Worm (Caenorhabditis elegans) whole organism, midembryonic: ENCODE results near the gene ubc-20.

ENCODE experiments used
- cog-1 ChIP-seq: sonication (generic microtip); optimal IDR thresholded peaks from 2 replicates; lab custom pipeline; 2016; ENCODE audit warnings: missing genetic modification characterization, missing compliant biosample characterization
- flt-1 ChIP-seq: fragments of 200-800 bp; sonication (Bioruptor generic); IDR thresholded peaks from 2 replicates; pipeline ENCODE4 v1.3.6; 2022; ENCODE audit warnings: missing genetic modification characterization, missing compliant biosample characterization
- klf-2 ChIP-seq: fragments of 200-800 bp; sonication (Bioruptor generic); conservative IDR thresholded peaks from 2 replicates; pipeline ENCODE4 v1.3.6; 2022; ENCODE audit warnings: missing genetic modification reagents, missing genetic modification characterization, missing compliant biosample characterization
- ref-1 ChIP-seq: fragments of 200-800 bp; sonication (Bioruptor generic); conservative IDR thresholded peaks from 2 replicates; pipeline ENCODE4 v1.3.6; 2022; ENCODE audit warnings: missing genetic modification reagents, missing genetic modification characterization, missing compliant biosample characterization
- ztf-23 ChIP-seq: fragments of 200-800 bp; sonication (Bioruptor generic); IDR thresholded peaks from 2 replicates; pipeline ENCODE4 v1.3.6; 2022; ENCODE audit warnings: missing genetic modification reagents, missing genetic modification characterization, missing compliant biosample characterization

DNA sequence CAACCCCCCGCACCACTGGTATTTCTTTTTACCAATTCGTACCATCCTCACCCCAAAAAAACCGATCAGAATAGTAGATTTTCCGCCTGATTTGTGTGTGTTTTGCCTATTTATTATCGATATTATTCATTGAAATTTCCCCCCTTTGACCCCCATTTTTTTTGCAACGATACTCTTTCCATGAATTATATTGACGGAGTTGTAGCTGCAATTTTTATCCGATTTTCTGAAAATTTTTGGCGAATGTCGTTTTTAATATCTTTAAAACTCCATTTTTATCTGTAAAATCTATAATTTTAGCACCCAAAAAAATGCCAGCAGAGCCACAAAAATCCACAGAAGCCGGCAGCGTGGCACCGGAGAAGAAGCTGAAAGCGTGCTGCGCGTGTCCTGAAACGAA is 2.0 kb downstream of the ubc-20 start, which contains the start of gene cox-17:
- TF ChIP-seq flt-1 (GFP tag; lab: Robert Waterston, UW) (no peak), cog-1 (tag; lab: Kevin White, UChicago) (no peak), ztf-23 (no peak), ref-1 (GFP tag; lab: Robert Waterston, UW) (no peak), klf-2 (GFP tag; lab: Robert Waterston, UW) (no peak)
